Worm (Caenorhabditis elegans): ENCODE data around the gene nspc-1.

- TF ChIP-seq tbx-2 (tag; optimal IDR thresholded peaks at IDR 0.05) (no peak), ztf-11 (tag; optimal IDR thresholded peaks at IDR 0.05) (no peak), nhr-11 (tag; optimal IDR thresholded peaks at IDR 0.05) (no peak), nhr-237 (tag; optimal IDR thresholded peaks at IDR 0.05) (no peak), nhr-76 (tag; optimal IDR thresholded peaks at IDR 0.05) (no peak), nhr-77 (tag; optimal IDR thresholded peaks at IDR 0.05) (no peak), unc-62 (GFP tag; optimal IDR thresholded peaks at IDR 0.05) (no peak), daf-12 (tag; optimal IDR thresholded peaks at IDR 0.05) (no peak), egl-27 (tag; optimal IDR thresholded peaks at IDR 0.05) (no peak), snpc-4 (tag; optimal IDR thresholded peaks at IDR 0.05) (no peak), fos-1 (tag; optimal IDR thresholded peaks at IDR 0.05) (no peak), ama-1 (optimal IDR thresholded peaks at IDR 0.05) (no peak), ceh-82 (tag; optimal IDR thresholded peaks at IDR 0.05) (no peak)
Measured at ce11 chrX:8509088-8509487, 25.8 kb downstream of the nspc-1 start.

Measured in whole organism, L3 larva.